Fruit fly (Drosophila melanogaster) Kc167 (cell line): ENCODE measurements around the gene Cdk5alpha.

Source experiments
- Myc ChIP-seq: fragments of >200 bp; optimal IDR thresholded peaks from 2 replicates; lab custom pipeline; 2017; ENCODE audit warnings: missing external identifiers
- Sin3A ChIP-seq: fragments of >200 bp; optimal IDR thresholded peaks from 2 replicates; lab custom pipeline; 2018; ENCODE audit warnings: missing external identifiers
- h ChIP-seq: fragments of >200 bp; optimal IDR thresholded peaks from 3 replicates; lab custom pipeline; 2018; ENCODE audit warnings: missing external identifiers
- insv ChIP-seq: fragments of >200 bp; optimal IDR thresholded peaks from 3 replicates; lab custom pipeline; 2018; ENCODE audit warnings: missing external identifiers
- psq ChIP-seq: fragments of >200 bp; optimal IDR thresholded peaks from 2 replicates; lab custom pipeline; 2017; ENCODE audit warnings: missing external identifiers
- ttk ChIP-seq: sonication (Bioruptor generic); optimal IDR thresholded peaks from 2 replicates; lab custom pipeline; 2017; ENCODE audit warnings: missing external identifiers

The Cdk5alpha gene

dm6 chr2L:10278658-10279057 is 32.1 kb downstream of the Cdk5alpha start, which contains the start of gene Utx:
Gene Utx (minus strand): TSS chr2L:10278811.
- TF ChIP-seq h (no peak), ttk (lab: Kevin White, UChicago) (no peak), psq (no peak), Sin3A (lab: Kevin White, UChicago) (no peak), insv (lab: Kevin White, UChicago) (no peak), Myc (lab: Kevin White, UChicago) (no peak)

dm6 chr2L:10277362-10277761 is 33.4 kb downstream of the Cdk5alpha start:
- TF ChIP-seq ttk (lab: Kevin White, UChicago) (no peak), insv (lab: Kevin White, UChicago) (no peak), psq (no peak), Myc (lab: Kevin White, UChicago) (no peak), Sin3A (lab: Kevin White, UChicago) (no peak), h (no peak)

dm6 chr2L:10276846-10277245 is 33.9 kb downstream of the Cdk5alpha start:
- TF ChIP-seq Myc (lab: Kevin White, UChicago) = no peak
- TF ChIP-seq h = no peak
- no peak for TF ChIP-seq insv (lab: Kevin White, UChicago)
- TF ChIP-seq ttk (lab: Kevin White, UChicago) = no peak
- no peak for TF ChIP-seq psq
- no peak for TF ChIP-seq Sin3A (lab: Kevin White, UChicago)

dm6 chr2L:10276436-10276835 is 34.3 kb downstream of the Cdk5alpha start:
- TF ChIP-seq Sin3A (lab: Kevin White, UChicago) (no peak), psq (no peak), h (no peak), insv (lab: Kevin White, UChicago) (no peak), ttk (lab: Kevin White, UChicago) (no peak)

- TF ChIP-seq ttk (lab: Kevin White, UChicago) = no peak
- TF ChIP-seq psq = no peak
- no peak for TF ChIP-seq h
- TF ChIP-seq Myc (lab: Kevin White, UChicago) = no peak
- TF ChIP-seq insv (lab: Kevin White, UChicago) = no peak
- TF ChIP-seq Sin3A (lab: Kevin White, UChicago) = no peak
Measured at dm6 chr2L:10272224-10272623, 38.5 kb downstream of the Cdk5alpha start, which contains the start of gene trk. Gene trk (minus strand): TSS chr2L:10272324.

- no peak for TF ChIP-seq ttk (lab: Kevin White, UChicago)
- no peak for TF ChIP-seq insv (lab: Kevin White, UChicago)
- no peak for TF ChIP-seq h
- no peak for TF ChIP-seq Sin3A (lab: Kevin White, UChicago)
- TF ChIP-seq Myc (lab: Kevin White, UChicago) = no peak
- no peak for TF ChIP-seq psq
Measured at dm6 chr2L:10269854-10270253, 40.9 kb downstream of the Cdk5alpha start, which contains the start of gene Mulk. Gene Mulk (plus strand): TSS chr2L:10270051.

- no peak for TF ChIP-seq Myc (lab: Kevin White, UChicago)
- no peak for TF ChIP-seq psq
- TF ChIP-seq Sin3A (lab: Kevin White, UChicago) = no peak
- no peak for TF ChIP-seq h
- TF ChIP-seq ttk (lab: Kevin White, UChicago) = no peak
- no peak for TF ChIP-seq insv (lab: Kevin White, UChicago)
Measured at dm6 chr2L:10268688-10269087, 42.1 kb downstream of the Cdk5alpha start, which contains the start of gene CG4957. Gene CG4957 (plus strand): TSS chr2L:10268872.

dm6 chr2L:10266511-10266910 is 44.2 kb downstream of the Cdk5alpha start, which contains the start of gene CG4953:
Gene CG4953 (plus strand): TSS chr2L:10266703.
- no peak for TF ChIP-seq h
- TF ChIP-seq Myc (lab: Kevin White, UChicago) = no peak
- TF ChIP-seq Sin3A (lab: Kevin White, UChicago) = no peak
- TF ChIP-seq psq = no peak
- no peak for TF ChIP-seq insv (lab: Kevin White, UChicago)
- no peak for TF ChIP-seq ttk (lab: Kevin White, UChicago)

dm6 chr2L:10265129-10265528 is 45.6 kb downstream of the Cdk5alpha start, which contains the start of gene Mob3:
Gene Mob3 (plus strand): TSS chr2L:10265336.
- TF ChIP-seq Sin3A (lab: Kevin White, UChicago) (no peak), ttk (lab: Kevin White, UChicago) (no peak), h (no peak), insv (lab: Kevin White, UChicago) (no peak), psq (no peak), Myc (lab: Kevin White, UChicago) (no peak)

dm6 chr2L:10263830-10264634 is 46.7 kb downstream of the Cdk5alpha start, which contains the start of gene REPTOR-BP:
Gene REPTOR-BP (plus strand): TSS chr2L:10264125.
- TF ChIP-seq Sin3A (lab: Kevin White, UChicago) = no peak
- TF ChIP-seq h = no peak
- TF ChIP-seq insv (lab: Kevin White, UChicago) = no peak
- no peak for TF ChIP-seq Myc (lab: Kevin White, UChicago)
- TF ChIP-seq ttk (lab: Kevin White, UChicago) = no peak
- no peak for TF ChIP-seq psq

dm6 chr2L:10263343-10263744 is 47.4 kb downstream of the Cdk5alpha start, which contains the start of gene Rsf1:
Gene Rsf1 (minus strand): TSS chr2L:10263554.
- TF ChIP-seq psq (no peak), insv (lab: Kevin White, UChicago) (no peak), ttk (lab: Kevin White, UChicago) (no peak), Sin3A (lab: Kevin White, UChicago) (no peak)

dm6 chr2L:10261774-10262173 is 49.0 kb downstream of the Cdk5alpha start:
- TF ChIP-seq Sin3A (lab: Kevin White, UChicago) = no peak
- no peak for TF ChIP-seq ttk (lab: Kevin White, UChicago)
- TF ChIP-seq Myc (lab: Kevin White, UChicago) = no peak
- TF ChIP-seq h = no peak
- TF ChIP-seq psq = no peak
- no peak for TF ChIP-seq insv (lab: Kevin White, UChicago)
